Fruit fly (Drosophila melanogaster) S2 (cell line): ENCODE measurements around the gene CG4101.

Experiments
- CG8478 ChIP-seq: fragments of >200 bp; optimal IDR thresholded peaks from 2 replicates; lab custom pipeline; 2018
- CTCF ChIP-seq, 2 experiments: fragments of >200 bp; optimal IDR thresholded peaks; 2 replicates each; lab custom pipeline; 2018

DNA sequence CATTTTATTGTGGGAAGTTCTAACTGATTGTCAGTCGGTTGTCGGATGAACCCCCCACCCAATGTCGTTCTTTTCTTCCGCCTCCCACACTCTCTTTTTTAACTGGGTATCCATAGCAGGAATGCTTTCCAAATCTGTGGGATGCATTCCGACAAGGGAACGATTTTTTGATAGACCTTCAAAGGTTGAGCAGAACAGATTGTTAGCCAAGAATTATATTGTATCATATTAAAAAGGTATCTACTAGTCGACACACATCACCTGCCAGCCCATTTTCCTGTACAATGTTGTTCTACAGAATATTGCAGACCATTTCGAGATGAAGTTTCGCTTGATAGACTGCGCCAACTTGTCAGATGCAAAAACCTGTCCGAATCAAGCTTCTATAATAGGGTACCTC lies 17.5 kb downstream of the CG4101 start:
- TF ChIP-seq CG8478 (lab: Kevin White, UChicago), result no peak
- TF ChIP-seq CTCF (optimal IDR thresholded peaks at IDR 0.05; lab: Kevin White, UChicago), result no peak
